Fruit fly (Drosophila melanogaster) whole organism, embryonic: ENCODE data around the gene CG15818.

Source experiments
- Aef1 ChIP-seq: fragments of 200-800 bp; sonication (Bioruptor generic); IDR thresholded peaks from 3 replicates; pipeline ENCODE4 v1.3.6; 2022; ENCODE audit warnings: missing biosample characterization, missing genetic modification characterization
- B-H2 ChIP-seq: fragments of 200-800 bp; sonication (Bioruptor generic); optimal IDR thresholded peaks from 2 replicates; lab custom pipeline; 2018; ENCODE audit warnings: missing biosample characterization, mild to moderate bottlenecking, missing genetic modification characterization
- CG10147 ChIP-seq: fragments of 200-800 bp; sonication (Bioruptor generic); optimal IDR thresholded peaks from 2 replicates; lab custom pipeline; 2019; ENCODE audit warnings: missing biosample characterization, mild to moderate bottlenecking, missing genetic modification characterization, moderate library complexity
- CG10274 ChIP-seq: fragments of 200-800 bp; sonication (Bioruptor generic); optimal IDR thresholded peaks from 3 replicates; lab custom pipeline; 2017; ENCODE audit warnings: missing biosample characterization, mild to moderate bottlenecking, missing genetic modification characterization
- CG12236 ChIP-seq: fragments of 200-800 bp; sonication (Bioruptor generic); optimal IDR thresholded peaks from 2 replicates; lab custom pipeline; 2016; ENCODE audit warnings: missing biosample characterization, missing genetic modification characterization
- CG12942 ChIP-seq: fragments of 200-800 bp; sonication (Bioruptor generic); optimal IDR thresholded peaks from 3 replicates; lab custom pipeline; 2016; ENCODE audit warnings: missing biosample characterization, missing genetic modification characterization
- CG14965 ChIP-seq: fragments of 200-800 bp; sonication (Bioruptor generic); optimal IDR thresholded peaks from 2 replicates; lab custom pipeline; 2016; ENCODE audit warnings: missing biosample characterization, missing genetic modification characterization, borderline replicate concordance
- CG15601 ChIP-seq: fragments of 200-800 bp; sonication (Bioruptor generic); optimal IDR thresholded peaks from 3 replicates; lab custom pipeline; 2019; ENCODE audit warnings: missing biosample characterization, mild to moderate bottlenecking, missing genetic modification characterization, moderate library complexity
- CG18262 ChIP-seq: fragments of 200-800 bp; optimal IDR thresholded peaks from 3 replicates; lab custom pipeline; 2019; ENCODE audit warnings: missing biosample characterization, mild to moderate bottlenecking, missing genetic modification characterization, moderate library complexity
- CG3163 ChIP-seq: fragments of 200-800 bp; sonication (Bioruptor generic); optimal IDR thresholded peaks from 3 replicates; lab custom pipeline; 2016; ENCODE audit warnings: missing biosample characterization, missing genetic modification characterization
- CG4820 ChIP-seq: fragments of 200-800 bp; sonication (Bioruptor generic); optimal IDR thresholded peaks from 3 replicates; lab custom pipeline; 2016; ENCODE audit warnings: missing biosample characterization, missing genetic modification characterization
- CG5245 ChIP-seq: fragments of 200-800 bp; sonication (Bioruptor generic); optimal IDR thresholded peaks from 3 replicates; lab custom pipeline; 2016; ENCODE audit warnings: missing biosample characterization, missing genetic modification characterization
- CG5953 ChIP-seq: fragments of 200-800 bp; sonication (Bioruptor generic); IDR thresholded peaks from 2 replicates; pipeline ENCODE4 v1.3.6; 2022; ENCODE audit warnings: missing biosample characterization, missing genetic modification characterization
- CG6254 ChIP-seq: fragments of 200-800 bp; sonication (Bioruptor generic); optimal IDR thresholded peaks from 3 replicates; lab custom pipeline; 2017; ENCODE audit warnings: mild to moderate bottlenecking, missing biosample characterization, missing genetic modification reagents, missing genetic modification characterization
- D19A ChIP-seq: fragments of 200-800 bp; optimal IDR thresholded peaks from 3 replicates; lab custom pipeline; 2019; ENCODE audit warnings: missing biosample characterization, mild to moderate bottlenecking, missing genetic modification characterization, moderate library complexity
- D19B ChIP-seq: fragments of 200-800 bp; sonication (Bioruptor generic); optimal IDR thresholded peaks from 2 replicates; lab custom pipeline; 2017; ENCODE audit warnings: missing biosample characterization, mild to moderate bottlenecking, missing genetic modification characterization
- Doc3 ChIP-seq: fragments of 200-800 bp; sonication (Bioruptor generic); IDR thresholded peaks from 3 replicates; pipeline ENCODE4 v1.3.6; 2022; ENCODE audit warnings: missing biosample characterization, missing genetic modification characterization; ENCODE audit not compliant: partially characterized antibody
- Eip74EF ChIP-seq, 2 experiments: fragments of 200-800 bp in 1 of 2; fragments of >200 bp in 1 of 2; sonication (Bioruptor generic) in 1 of 2; optimal IDR thresholded peaks; 2 replicates each; lab custom pipeline; 2017 to 2019; ENCODE audit warnings: missing biosample characterization in 2 of 2, missing genetic modification characterization in 2 of 2, mild to moderate bottlenecking in 1 of 2, moderate library complexity in 1 of 2
- Fer3 ChIP-seq: fragments of 200-800 bp; sonication (Bioruptor generic); optimal IDR thresholded peaks from 2 replicates; lab custom pipeline; 2018; ENCODE audit warnings: missing biosample characterization, mild to moderate bottlenecking, missing genetic modification characterization, moderate library complexity
- HLH4C ChIP-seq: fragments of 200-800 bp; sonication (Bioruptor generic); IDR thresholded peaks from 3 replicates; pipeline ENCODE4 v1.3.6; 2022; ENCODE audit warnings: missing biosample characterization, missing genetic modification characterization; ENCODE audit not compliant: partially characterized antibody
- Hr78 ChIP-seq, 2 experiments: fragments of 200-800 bp in 1 of 2; fragments of >200 bp in 1 of 2; sonication (Bioruptor generic) in 1 of 2; optimal IDR thresholded peaks; 2 replicates each; lab custom pipeline; 2017 to 2019; ENCODE audit warnings: missing biosample characterization in 2 of 2, missing genetic modification characterization in 2 of 2, mild to moderate bottlenecking in 1 of 2, moderate library complexity in 1 of 2
- Hsf ChIP-seq: fragments of 200-800 bp; sonication (Bioruptor generic); optimal IDR thresholded peaks from 3 replicates; lab custom pipeline; 2016; ENCODE audit warnings: missing biosample characterization, missing genetic modification characterization
- MBD-R2 ChIP-seq: fragments of 200-800 bp; sonication (Bioruptor generic); IDR thresholded peaks from 2 replicates; pipeline ENCODE4 v1.3.6; 2022; ENCODE audit warnings: missing biosample characterization, missing genetic modification characterization
- MESR4 ChIP-seq: fragments of 200-800 bp; sonication (Bioruptor generic); optimal IDR thresholded peaks from 2 replicates; lab custom pipeline; 2018; ENCODE audit warnings: missing biosample characterization, mild to moderate bottlenecking, missing genetic modification characterization, moderate library complexity
- Max ChIP-seq: fragments of 200-800 bp; sonication (Bioruptor generic); optimal IDR thresholded peaks from 2 replicates; lab custom pipeline; 2016; ENCODE audit warnings: missing biosample characterization, mild to moderate bottlenecking, missing genetic modification characterization
- Mrtf ChIP-seq: fragments of 200-800 bp; sonication (Bioruptor generic); IDR thresholded peaks from 3 replicates; pipeline ENCODE4 v1.3.6; 2022; ENCODE audit warnings: missing biosample characterization, missing genetic modification characterization
- Nf-YA ChIP-seq: fragments of 200-800 bp; sonication (Bioruptor generic); IDR thresholded peaks from 2 replicates; pipeline ENCODE4 v1.3.6; 2022; ENCODE audit warnings: missing biosample characterization, missing genetic modification characterization
- NfI ChIP-seq: fragments of 200-800 bp; sonication (Bioruptor generic); optimal IDR thresholded peaks from 3 replicates; lab custom pipeline; 2018; ENCODE audit warnings: missing biosample characterization, mild to moderate bottlenecking, missing genetic modification characterization, moderate library complexity
- Ravus ChIP-seq: fragments of 200-800 bp; sonication (Bioruptor generic); IDR thresholded peaks from 2 replicates; pipeline ENCODE4 v1.3.6; 2022; ENCODE audit warnings: missing biosample characterization, missing genetic modification characterization
- Spps ChIP-seq: fragments of 200-800 bp; sonication (Bioruptor generic); optimal IDR thresholded peaks from 2 replicates; lab custom pipeline; 2018; ENCODE audit warnings: missing biosample characterization, mild to moderate bottlenecking, missing genetic modification characterization
- Ssrp ChIP-seq: fragments of 200-800 bp; sonication (Bioruptor generic); optimal IDR thresholded peaks from 2 replicates; lab custom pipeline; 2018; ENCODE audit warnings: missing biosample characterization, mild to moderate bottlenecking, missing genetic modification characterization, moderate library complexity
- TFAM ChIP-seq: fragments of 200-800 bp; sonication (Bioruptor generic); optimal IDR thresholded peaks from 2 replicates; lab custom pipeline; 2017; ENCODE audit warnings: missing biosample characterization, missing genetic modification characterization, inconsistent platforms
- Xrp1 ChIP-seq: fragments of 200-800 bp; sonication (Bioruptor generic); IDR thresholded peaks from 2 replicates; pipeline ENCODE4 v1.3.6; 2022; ENCODE audit warnings: missing biosample characterization, missing genetic modification characterization
- ab ChIP-seq: fragments of 200-800 bp; sonication (Bioruptor generic); optimal IDR thresholded peaks from 2 replicates; lab custom pipeline; 2016; ENCODE audit warnings: missing biosample characterization, missing genetic modification characterization
- ac ChIP-seq: fragments of 200-800 bp; sonication (Bioruptor generic); optimal IDR thresholded peaks from 3 replicates; lab custom pipeline; 2017; ENCODE audit warnings: missing biosample characterization, mild to moderate bottlenecking, missing genetic modification characterization
- al ChIP-seq: fragments of 200-800 bp; sonication (Bioruptor generic); IDR thresholded peaks from 2 replicates; pipeline ENCODE4 v1.3.6; 2022; ENCODE audit warnings: missing biosample characterization, missing genetic modification characterization
- amos ChIP-seq: fragments of 200-800 bp; sonication (Bioruptor generic); IDR thresholded peaks from 2 replicates; pipeline ENCODE4 v1.3.6; 2022; ENCODE audit warnings: missing biosample characterization, missing genetic modification characterization; ENCODE audit not compliant: partially characterized antibody
- bbx ChIP-seq: fragments of 200-800 bp; sonication (Bioruptor generic); IDR thresholded peaks from 2 replicates; pipeline ENCODE4 v1.3.6; 2022; ENCODE audit warnings: missing biosample characterization, missing genetic modification characterization; ENCODE audit not compliant: partially characterized antibody
- dm ChIP-seq: fragments of 200-800 bp; sonication (Bioruptor generic); optimal IDR thresholded peaks from 3 replicates; lab custom pipeline; 2016; ENCODE audit warnings: missing biosample characterization, missing genetic modification characterization
- ftz-f1 ChIP-seq: fragments of 200-800 bp; sonication (Bioruptor generic); optimal IDR thresholded peaks from 2 replicates; lab custom pipeline; 2016; ENCODE audit warnings: missing biosample characterization, missing genetic modification characterization
- gro ChIP-seq: fragments of 200-800 bp; sonication (Bioruptor generic); optimal IDR thresholded peaks from 2 replicates; lab custom pipeline; 2016; ENCODE audit warnings: missing biosample characterization, missing genetic modification characterization
- insv ChIP-seq, 2 experiments: fragments of 200-800 bp; sonication (Bioruptor generic); optimal IDR thresholded peaks; 3 replicates each; lab custom pipeline; 2016 to 2018; ENCODE audit warnings: missing biosample characterization in 2 of 2, missing genetic modification characterization in 2 of 2
- nmo ChIP-seq: fragments of 200-800 bp; sonication (Bioruptor generic); optimal IDR thresholded peaks from 2 replicates; lab custom pipeline; 2018; ENCODE audit warnings: missing biosample characterization, mild to moderate bottlenecking, missing genetic modification characterization, moderate library complexity
- onecut ChIP-seq: fragments of 200-800 bp; sonication (Bioruptor generic); IDR thresholded peaks from 2 replicates; pipeline ENCODE4 v1.3.6; 2022; ENCODE audit warnings: missing biosample characterization, missing genetic modification characterization
- scrt ChIP-seq: fragments of 200-800 bp; sonication (Bioruptor generic); optimal IDR thresholded peaks from 2 replicates; lab custom pipeline; 2018; ENCODE audit warnings: missing biosample characterization, mild to moderate bottlenecking, missing genetic modification characterization, moderate library complexity
- shn ChIP-seq: fragments of 200-800 bp; sonication (Bioruptor generic); optimal IDR thresholded peaks from 3 replicates; lab custom pipeline; 2016; ENCODE audit warnings: missing biosample characterization, missing genetic modification characterization
- sob ChIP-seq: fragments of 200-800 bp; sonication (Bioruptor generic); IDR thresholded peaks from 2 replicates; pipeline ENCODE4 v1.3.6; 2022; ENCODE audit warnings: missing biosample characterization, missing genetic modification characterization
- sug ChIP-seq: fragments of 200-800 bp; optimal IDR thresholded peaks from 2 replicates; lab custom pipeline; 2019; ENCODE audit warnings: missing biosample characterization, mild to moderate bottlenecking, missing genetic modification characterization, moderate library complexity
- tup ChIP-seq: fragments of 200-800 bp; sonication (Bioruptor generic); optimal IDR thresholded peaks from 2 replicates; lab custom pipeline; 2016; ENCODE audit warnings: missing biosample characterization, mild to moderate bottlenecking, missing genetic modification characterization, moderate library complexity
- zfh2 ChIP-seq: fragments of 200-800 bp; sonication (Bioruptor generic); optimal IDR thresholded peaks from 2 replicates; lab custom pipeline; 2016; ENCODE audit warnings: missing biosample characterization, missing genetic modification characterization

CG15818 gene

dm6 chr2L:7396962-7397361 lies 13.7 kb upstream of the CG15818 start:
- TF ChIP-seq CG12236 (no peak), HLH4C (GFP tag; lab: Robert Waterston, UW) (no peak), Ssrp (tag; lab: Kevin White, UChicago) (peak; percentile 52), Hsf (GFP tag; lab: Kevin White, UChicago) (peak; percentile 41), onecut (GFP tag; lab: Robert Waterston, UW) (no peak), CG10274 (GFP tag; lab: Kevin White, UChicago) (peak; percentile 51), CG18262 (tag; lab: Kevin White, UChicago) (peak; percentile 55), D19A (tag; lab: Kevin White, UChicago) (peak; percentile 58), sug (tag; lab: Kevin White, UChicago) (no peak), bbx (GFP tag; lab: Robert Waterston, UW) (no peak), Doc3 (no peak), MBD-R2 (GFP tag; lab: Robert Waterston, UW) (peak; percentile 20; the same call in 1 of the 2 replicates), sob (GFP tag; lab: Robert Waterston, UW) (peak; percentile 83), Nf-YA (GFP tag; lab: Robert Waterston, UW) (0 out of 2 replicates have a peak, but pooled peaks have one; percentile 26), Hr78 (GFP tag; optimal IDR thresholded peaks at IDR 0.05; lab: Kevin White, UChicago) (no peak), tup (no peak), CG4820 (GFP tag; lab: Kevin White, UChicago) (peak; percentile 18), scrt (GFP tag; lab: Kevin White, UChicago) (peak; percentile 48), TFAM (GFP tag; lab: Kevin White, UChicago) (no peak), CG14965 (GFP tag; lab: Kevin White, UChicago) (no peak), Max (no peak), shn (GFP tag; lab: Kevin White, UChicago) (no peak), CG10147 (GFP tag; lab: Kevin White, UChicago) (peak; percentile 51), D19B (GFP tag; lab: Kevin White, UChicago) (peak; percentile 63), Spps (tag; lab: Kevin White, UChicago) (no peak), Xrp1 (GFP tag; lab: Robert Waterston, UW) (peak; percentile 76), al (peak; percentile 64), zfh2 (GFP tag; lab: Kevin White, UChicago) (peak; percentile 26), ab (no peak), amos (no peak), gro (GFP tag; lab: Kevin White, UChicago) (no peak), insv (GFP tag; optimal IDR thresholded peaks at IDR 0.05; lab: Kevin White, UChicago) (no peak), MESR4 (no peak), Fer3 (tag; lab: Kevin White, UChicago) (peak; percentile 75), CG3163 (GFP tag; lab: Kevin White, UChicago) (no peak), NfI (GFP tag; lab: Kevin White, UChicago) (peak; percentile 46), CG6254 (GFP tag; lab: Kevin White, UChicago) (peak; percentile 38), Mrtf (GFP tag; lab: Robert Waterston, UW) (peak; percentile 47; the same call in 1 of the 3 replicates), CG5245 (GFP tag; lab: Kevin White, UChicago) (no peak), ftz-f1 (GFP tag; lab: Kevin White, UChicago) (no peak), B-H2 (GFP tag; lab: Kevin White, UChicago) (no peak), dm (GFP tag; lab: Kevin White, UChicago) (no peak), CG5953 (GFP tag; lab: Robert Waterston, UW) (peak; percentile 54), nmo (GFP tag; lab: Kevin White, UChicago) (peak; percentile 59), Aef1 (GFP tag; lab: Robert Waterston, UW) (peak; percentile 57; the same call in 2 of the 3 replicates), Ravus (GFP tag; lab: Robert Waterston, UW) (no peak; the same call in 1 of the 2 replicates), ac (GFP tag; lab: Kevin White, UChicago) (no peak), CG15601 (tag; lab: Kevin White, UChicago) (no peak), Eip74EF (GFP tag; optimal IDR thresholded peaks at IDR 0.05; lab: Kevin White, UChicago) (peak in 1 of 2 experiments; percentile 21), CG12942 (peak; percentile 40)
